Worm (Caenorhabditis elegans) whole organism, L1 larva: ENCODE results near the gene fbxb-15.

Source experiments
- C16A3.4 ChIP-seq: fragments of 150-350 bp; optimal IDR thresholded peaks from 2 replicates; lab custom pipeline; 2014; ENCODE audit warnings: missing biosample characterization, missing genetic modification characterization
- C34B4.2 ChIP-seq: sonication (generic microtip); optimal IDR thresholded peaks from 2 replicates; lab custom pipeline; 2017; ENCODE audit warnings: mild to moderate bottlenecking, missing genetic modification characterization, missing compliant biosample characterization
- alr-1 ChIP-seq: fragments of 200-800 bp; sonication (Bioruptor generic); optimal IDR thresholded peaks from 2 replicates; lab custom pipeline; 2018; ENCODE audit warnings: borderline replicate concordance, mild to moderate bottlenecking, missing genetic modification characterization, missing compliant biosample characterization
- ama-1 ChIP-seq: fragments of 150-350 bp; optimal IDR thresholded peaks from 2 replicates; lab custom pipeline; 2014
- ceh-8 ChIP-seq: fragments of 200-800 bp; sonication (Bioruptor generic); optimal IDR thresholded peaks from 2 replicates; lab custom pipeline; 2018; ENCODE audit warnings: mild to moderate bottlenecking, missing genetic modification characterization, moderate library complexity, missing compliant biosample characterization
- ceh-90 ChIP-seq: sonication (generic microtip); optimal IDR thresholded peaks from 2 replicates; lab custom pipeline; 2016; ENCODE audit warnings: missing genetic modification characterization, missing compliant biosample characterization
- dpl-1 ChIP-seq, 3 experiments: fragments of 150-350 bp in 2 of 3; sonication (generic microtip) in 1 of 3; optimal IDR thresholded peaks; 2 replicates each; lab custom pipeline; 2014 to 2017; ENCODE audit warnings: missing biosample characterization in 3 of 3, missing genetic modification characterization in 3 of 3, missing genetic modification reagents in 3 of 3
- dsc-1 ChIP-seq: sonication (generic microtip); optimal IDR thresholded peaks from 2 replicates; lab custom pipeline; 2016; ENCODE audit warnings: mild to moderate bottlenecking, missing genetic modification characterization, missing compliant biosample characterization
- elt-2 ChIP-seq: sonication (generic microtip); optimal IDR thresholded peaks from 2 replicates; lab custom pipeline; 2016; ENCODE audit warnings: missing genetic modification characterization, mild to moderate bottlenecking, inconsistent platforms, missing compliant biosample characterization, missing genetic modification reagents
- fkh-10 ChIP-seq: sonication (generic microtip); optimal IDR thresholded peaks from 2 replicates; lab custom pipeline; 2017; ENCODE audit warnings: missing biosample characterization, missing genetic modification reagents, missing genetic modification characterization
- fkh-4 ChIP-seq: sonication (generic microtip); optimal IDR thresholded peaks from 2 replicates; lab custom pipeline; 2016; ENCODE audit warnings: missing compliant biosample characterization, missing genetic modification characterization, borderline replicate concordance
- fkh-8 ChIP-seq: sonication (generic microtip); optimal IDR thresholded peaks from 2 replicates; lab custom pipeline; 2016; ENCODE audit warnings: mild to moderate bottlenecking, missing genetic modification characterization, missing compliant biosample characterization
- hlh-17 ChIP-seq: fragments of 200-800 bp; sonication (Bioruptor generic); optimal IDR thresholded peaks from 2 replicates; lab custom pipeline; 2018; ENCODE audit warnings: missing genetic modification characterization, mild to moderate bottlenecking, missing compliant biosample characterization, moderate library complexity, borderline replicate concordance
- hpl-2 ChIP-seq: fragments of 150-350 bp; optimal IDR thresholded peaks from 2 replicates; lab custom pipeline; 2014; ENCODE audit warnings: missing biosample characterization, missing genetic modification reagents, missing genetic modification characterization
- irx-1 ChIP-seq: sonication (generic microtip); optimal IDR thresholded peaks from 2 replicates; lab custom pipeline; 2016; ENCODE audit warnings: missing genetic modification characterization, missing compliant biosample characterization
- isw-1 ChIP-seq: fragments of 200-800 bp; sonication (Bioruptor generic); IDR thresholded peaks from 2 replicates; pipeline ENCODE4 v1.3.6; 2022; ENCODE audit warnings: missing genetic modification characterization, missing compliant biosample characterization
- jun-1 ChIP-seq: fragments of 150-350 bp; optimal IDR thresholded peaks from 2 replicates; lab custom pipeline; 2014; ENCODE audit warnings: missing biosample characterization, missing genetic modification reagents, missing genetic modification characterization
- lin-13 ChIP-seq: fragments of 150-350 bp; optimal IDR thresholded peaks from 2 replicates; lab custom pipeline; 2014; ENCODE audit warnings: missing biosample characterization, missing genetic modification reagents, missing genetic modification characterization
- lin-14 ChIP-seq: fragments of 200-800 bp; sonication (Bioruptor generic); optimal IDR thresholded peaks from 2 replicates; lab custom pipeline; 2018; ENCODE audit warnings: mild to moderate bottlenecking, missing genetic modification characterization, moderate library complexity, missing compliant biosample characterization
- lin-35 ChIP-seq, 2 experiments: fragments of 150-350 bp; optimal IDR thresholded peaks; 2 replicates each; lab custom pipeline; 2014; ENCODE audit warnings: missing biosample characterization in 2 of 2, missing genetic modification characterization in 2 of 2, missing genetic modification reagents in 2 of 2
- mdl-1 ChIP-seq, 2 experiments: fragments of 150-350 bp; optimal IDR thresholded peaks; 2 replicates each; lab custom pipeline; 2014 to 2017; ENCODE audit warnings: missing biosample characterization in 2 of 2, missing genetic modification characterization in 2 of 2, inconsistent platforms in 1 of 2
- mef-2 ChIP-seq: fragments of 150-350 bp; optimal IDR thresholded peaks from 2 replicates; lab custom pipeline; 2014; ENCODE audit warnings: missing biosample characterization, missing genetic modification characterization
- mep-1 ChIP-seq: fragments of 150-350 bp; optimal IDR thresholded peaks from 2 replicates; lab custom pipeline; 2014; ENCODE audit warnings: missing biosample characterization, missing genetic modification characterization
- nhr-19 ChIP-seq: fragments of 200-800 bp; sonication (Bioruptor generic); conservative IDR thresholded peaks from 2 replicates; pipeline ENCODE4 v1.3.6; 2022; ENCODE audit warnings: missing genetic modification characterization, missing compliant biosample characterization
- nhr-28 ChIP-seq: fragments of 150-350 bp; optimal IDR thresholded peaks from 2 replicates; lab custom pipeline; 2014; ENCODE audit warnings: missing biosample characterization, missing genetic modification characterization
- nhr-47 ChIP-seq: sonication (generic microtip); optimal IDR thresholded peaks from 2 replicates; lab custom pipeline; 2016; ENCODE audit warnings: mild to moderate bottlenecking, missing genetic modification characterization, moderate library complexity, missing compliant biosample characterization
- nhr-76 ChIP-seq: sonication (generic microtip); optimal IDR thresholded peaks from 2 replicates; lab custom pipeline; 2017; ENCODE audit warnings: missing biosample characterization, missing genetic modification characterization
- nhr-84 ChIP-seq: sonication (generic microtip); optimal IDR thresholded peaks from 2 replicates; lab custom pipeline; 2017; ENCODE audit warnings: missing biosample characterization, missing genetic modification characterization
- rnt-1 ChIP-seq: sonication (generic microtip); optimal IDR thresholded peaks from 2 replicates; lab custom pipeline; 2016; ENCODE audit warnings: mild to moderate bottlenecking, missing genetic modification characterization, moderate library complexity, missing compliant biosample characterization
- skn-1 ChIP-seq: fragments of 150-350 bp; optimal IDR thresholded peaks from 2 replicates; lab custom pipeline; 2014; ENCODE audit warnings: missing biosample characterization, missing genetic modification characterization
- snu-23 ChIP-seq: sonication (generic microtip); optimal IDR thresholded peaks from 2 replicates; lab custom pipeline; 2016; ENCODE audit warnings: missing genetic modification characterization, missing compliant biosample characterization
- sptf-1 ChIP-seq: fragments of 150-350 bp; optimal IDR thresholded peaks from 2 replicates; lab custom pipeline; 2014; ENCODE audit warnings: missing biosample characterization, missing genetic modification characterization
- tlp-1 ChIP-seq: fragments of 150-350 bp; optimal IDR thresholded peaks from 2 replicates; lab custom pipeline; 2014; ENCODE audit warnings: missing biosample characterization, missing genetic modification characterization
- unc-86 ChIP-seq: sonication (generic microtip); optimal IDR thresholded peaks from 2 replicates; lab custom pipeline; 2016; ENCODE audit warnings: missing genetic modification characterization, missing compliant biosample characterization
- unc-98 ChIP-seq: fragments of 200-800 bp; sonication (Bioruptor generic); IDR thresholded peaks from 2 replicates; pipeline ENCODE4 v1.3.6; 2022; ENCODE audit warnings: missing genetic modification characterization, missing compliant biosample characterization
- zag-1 ChIP-seq: fragments of 150-350 bp; optimal IDR thresholded peaks from 2 replicates; lab custom pipeline; 2014; ENCODE audit warnings: missing biosample characterization, missing genetic modification characterization
- ztf-11 ChIP-seq, 2 experiments: sonication (generic microtip); optimal IDR thresholded peaks; 2 replicates each; lab custom pipeline; 2016 to 2017; ENCODE audit warnings: missing genetic modification characterization in 2 of 2, missing biosample characterization in 1 of 2, missing compliant biosample characterization in 1 of 2
- ztf-4 ChIP-seq: fragments of 150-350 bp; optimal IDR thresholded peaks from 2 replicates; lab custom pipeline; 2014; ENCODE audit warnings: missing biosample characterization, missing genetic modification characterization

Gene fbxb-15

ce11 chrII:1608915-1609314 lies 44.4 kb downstream of the fbxb-15 start:
- peak; percentile 82 for TF ChIP-seq elt-2 (tag; lab: Kevin White, UChicago)
- TF ChIP-seq dpl-1 (GFP tag; optimal IDR thresholded peaks at IDR 0.05; lab: Kevin White, UChicago): no peak
- TF ChIP-seq alr-1 (tag; lab: Kevin White, UChicago): no peak
- TF ChIP-seq tlp-1: peak; percentile 4
- no peak for TF ChIP-seq nhr-28 (tag; lab: Kevin White, UChicago)
- TF ChIP-seq mep-1 (tag; lab: Kevin White, UChicago): no peak
- TF ChIP-seq lin-13 (GFP tag; lab: Kevin White, UChicago): no peak
- TF ChIP-seq lin-35 (GFP tag; optimal IDR thresholded peaks at IDR 0.05; lab: Kevin White, UChicago): peak in 1 of 2 experiments; percentile 33

ce11 chrII:1607575-1607974 lies 45.7 kb downstream of the fbxb-15 start:
- no peak for TF ChIP-seq zag-1 (tag; lab: Kevin White, UChicago)
- no peak for TF ChIP-seq fkh-4 (tag; lab: Kevin White, UChicago)
- no peak for TF ChIP-seq snu-23 (GFP tag; lab: Kevin White, UChicago)
- TF ChIP-seq ztf-4: no peak
- peak; percentile 64 for TF ChIP-seq elt-2 (tag; lab: Kevin White, UChicago)

- TF ChIP-seq ztf-11 (tag; optimal IDR thresholded peaks at IDR 0.05; lab: Kevin White, UChicago) (no peak), lin-14 (GFP tag; lab: Kevin White, UChicago) (no peak), fkh-8 (tag; lab: Kevin White, UChicago) (no peak), unc-98 (GFP tag; lab: Robert Waterston, UW) (no peak), irx-1 (tag; lab: Kevin White, UChicago) (no peak), mef-2 (no peak), nhr-76 (tag; lab: Kevin White, UChicago) (no peak), mdl-1 (tag; optimal IDR thresholded peaks at IDR 0.05; lab: Kevin White, UChicago) (no peak), skn-1 (no peak), jun-1 (no peak), fkh-10 (GFP tag; lab: Kevin White, UChicago) (no peak), ama-1 (lab: Kevin White, UChicago) (no peak), rnt-1 (tag; lab: Kevin White, UChicago) (no peak), hlh-17 (GFP tag; lab: Kevin White, UChicago) (no peak)
- TF ChIP-seq, all 84 proteins: peak for 0
Measured at ce11 chrII:1606079-1606478, 47.2 kb downstream of the fbxb-15 start, which contains the start of gene bath-33. bath-33 (minus strand) TSS chrII:1606179.

DNA sequence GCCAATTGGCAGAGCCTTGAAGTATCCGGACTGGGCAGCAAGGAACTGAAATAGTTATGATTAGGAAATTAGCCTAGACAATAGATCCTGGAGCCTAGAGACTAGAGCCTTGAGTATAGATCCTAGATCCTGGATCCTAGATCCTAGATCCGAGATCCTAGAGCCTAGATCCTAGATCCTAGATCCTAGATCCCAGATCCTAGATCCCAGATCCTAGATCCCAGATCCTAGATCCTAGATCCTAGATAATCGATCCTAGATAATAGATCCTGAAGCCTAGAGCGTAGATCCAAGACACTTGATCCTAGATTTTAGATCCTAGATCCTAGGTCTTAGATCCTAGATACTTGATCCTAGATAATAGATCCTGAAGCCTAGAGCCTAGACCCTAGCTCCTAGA lies 48.3 kb downstream of the fbxb-15 start:
- no peak for TF ChIP-seq C34B4.2 (tag; lab: Kevin White, UChicago)
- TF ChIP-seq ztf-4: no peak
- TF ChIP-seq ceh-90 (tag; lab: Kevin White, UChicago): no peak
- TF ChIP-seq unc-86 (tag; lab: Kevin White, UChicago): no peak

ce11 chrII:1603049-1603448 lies 50.2 kb downstream of the fbxb-15 start:
- no peak for TF ChIP-seq skn-1
- no peak for TF ChIP-seq nhr-19 (GFP tag; lab: Robert Waterston, UW)
- TF ChIP-seq sptf-1 (tag; lab: Kevin White, UChicago): no peak
- no peak for TF ChIP-seq nhr-84 (tag; lab: Kevin White, UChicago)
- no peak for TF ChIP-seq mdl-1 (tag; optimal IDR thresholded peaks at IDR 0.05; lab: Kevin White, UChicago)
- no peak for TF ChIP-seq ceh-8 (GFP tag; lab: Kevin White, UChicago)
- no peak for TF ChIP-seq nhr-47 (tag; lab: Kevin White, UChicago)
- TF ChIP-seq mep-1 (tag; lab: Kevin White, UChicago): no peak
- no peak for TF ChIP-seq lin-13 (GFP tag; lab: Kevin White, UChicago)
- no peak for TF ChIP-seq ztf-11 (tag; optimal IDR thresholded peaks at IDR 0.05; lab: Kevin White, UChicago)
- TF ChIP-seq isw-1 (GFP tag; lab: Robert Waterston, UW): no peak
- TF ChIP-seq rnt-1 (tag; lab: Kevin White, UChicago): no peak
- TF ChIP-seq C34B4.2 (tag; lab: Kevin White, UChicago): no peak
- TF ChIP-seq fkh-10 (GFP tag; lab: Kevin White, UChicago): no peak
- TF ChIP-seq C16A3.4 (tag; lab: Kevin White, UChicago): no peak
- no peak for TF ChIP-seq hpl-2
- TF ChIP-seq dsc-1: no peak
